Fruit fly (Drosophila melanogaster): ENCODE results near the gene RunxA.

Gene RunxA

DNA sequence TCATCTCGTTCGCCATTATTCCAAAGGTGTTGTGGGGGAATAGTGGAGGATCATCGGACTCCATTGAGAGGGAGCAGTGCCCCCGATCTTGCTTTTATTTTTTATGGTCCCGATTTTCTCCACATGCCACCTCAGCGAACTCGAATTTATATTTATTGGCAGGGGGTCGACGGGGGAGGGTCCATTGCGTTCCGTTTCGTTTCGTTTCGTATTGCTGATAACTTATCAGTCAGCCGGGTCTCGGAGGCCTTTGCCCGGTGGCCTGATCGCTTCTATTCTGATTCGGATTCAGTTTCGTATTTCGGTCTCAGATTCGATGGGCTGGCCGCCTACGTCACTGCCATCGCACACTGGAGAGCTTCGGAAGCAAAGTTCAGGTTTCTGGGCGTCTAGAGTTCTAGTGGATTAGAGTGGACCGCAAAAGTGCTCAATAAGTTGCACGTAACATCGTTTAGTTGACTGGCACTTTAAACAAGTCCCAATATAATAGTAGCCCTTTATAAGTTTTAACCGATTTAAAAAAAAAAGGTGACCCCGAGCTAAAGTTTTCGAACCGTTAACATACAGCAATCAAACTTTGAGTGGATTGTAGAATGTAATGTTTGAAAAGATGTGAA, 38.1 kb upstream of the RunxA start, which contains the start of gene CG1835 (continued):
- TF ChIP-seq Hand (GFP tag; optimal IDR thresholded peaks at IDR 0.05) (no peak), CG5180 (GFP tag; optimal IDR thresholded peaks at IDR 0.05) (no peak), CG11456 (GFP tag; IDR thresholded peaks at IDR 0.05) (no peak), sens (GFP tag) (no peak), CG32772 (GFP tag; IDR thresholded peaks at IDR 0.05) (no peak), CG6175 (GFP tag; IDR thresholded peaks at IDR 0.05) (0 out of 3 replicates have a peak, but pooled peaks have one; percentile 18), CG7786 (GFP tag; optimal IDR thresholded peaks at IDR 0.05) (no peak), toy (GFP tag; IDR thresholded peaks at IDR 0.05) (no peak), CG4707 (GFP tag; optimal IDR thresholded peaks at IDR 0.05) (no peak), scrt (GFP tag; optimal IDR thresholded peaks at IDR 0.05) (no peak), CG18619 (GFP tag; optimal IDR thresholded peaks at IDR 0.05) (no peak), nmo (GFP tag; optimal IDR thresholded peaks at IDR 0.05) (no peak), ro (GFP tag; IDR thresholded peaks at IDR 0.05) (no peak), CG15269 (tag; optimal IDR thresholded peaks at IDR 0.05) (no peak), Dek (tag; optimal IDR thresholded peaks at IDR 0.05) (no peak), sug (tag; optimal IDR thresholded peaks at IDR 0.05) (peak; percentile 93), CG9817 (tag; optimal IDR thresholded peaks at IDR 0.05) (no peak), CG8290 (GFP tag; optimal IDR thresholded peaks at IDR 0.05) (no peak), CG8290 (tag; optimal IDR thresholded peaks at IDR 0.05) (peak in 1 of 2 experiments; percentile 22), phol (tag; optimal IDR thresholded peaks at IDR 0.05) (no peak), gsb-n (tag; optimal IDR thresholded peaks at IDR 0.05) (no peak), bowl (GFP tag; IDR thresholded peaks at IDR 0.05) (no peak), BtbVII (GFP tag; optimal IDR thresholded peaks at IDR 0.05) (no peak), CG1603 (tag; optimal IDR thresholded peaks at IDR 0.05) (no peak), corto (GFP tag; optimal IDR thresholded peaks at IDR 0.05) (no peak), CG3407 (GFP tag; optimal IDR thresholded peaks at IDR 0.05) (no peak), CG12659 (GFP tag; optimal IDR thresholded peaks at IDR 0.05) (no peak), D19B (GFP tag; optimal IDR thresholded peaks at IDR 0.05) (no peak), CG10321 (GFP tag; IDR thresholded peaks at IDR 0.05) (no peak), CG3281 (GFP tag; optimal IDR thresholded peaks at IDR 0.05) (no peak), CG7963 (GFP tag; IDR thresholded peaks at IDR 0.05; ENCODE audit: partially characterized antibody) (no peak), CG30020 (tag; optimal IDR thresholded peaks at IDR 0.05) (no peak), da (GFP tag; optimal IDR thresholded peaks at IDR 0.05) (no peak), gfzf (GFP tag; optimal IDR thresholded peaks at IDR 0.05) (no peak), grau (tag; optimal IDR thresholded peaks at IDR 0.05) (no peak), en (GFP tag; optimal IDR thresholded peaks at IDR 0.05) (no peak), Nf-YC (tag; optimal IDR thresholded peaks at IDR 0.05) (no peak), ind (GFP tag; optimal IDR thresholded peaks at IDR 0.05) (no peak), lilli (GFP tag; optimal IDR thresholded peaks at IDR 0.05) (no peak), org-1 (GFP tag; optimal IDR thresholded peaks at IDR 0.05) (no peak), Kr (GFP tag; optimal IDR thresholded peaks at IDR 0.05) (no peak), CG6272 (GFP tag; IDR thresholded peaks at IDR 0.05) (no peak), HHEX (GFP tag; optimal IDR thresholded peaks at IDR 0.05) (no peak), Tbp (GFP tag; optimal IDR thresholded peaks at IDR 0.05) (no peak), Eip74EF (GFP tag; optimal IDR thresholded peaks at IDR 0.05) (no peak), CG11695 (GFP tag; IDR thresholded peaks at IDR 0.05) (no peak), CG2678 (tag; optimal IDR thresholded peaks at IDR 0.05) (no peak), tna (GFP tag; IDR thresholded peaks at IDR 0.05; ENCODE audit: partially characterized antibody) (no peak), nom (GFP tag; optimal IDR thresholded peaks at IDR 0.05) (no peak), CG8388 (GFP tag; optimal IDR thresholded peaks at IDR 0.05) (no peak), slou (GFP tag; optimal IDR thresholded peaks at IDR 0.05) (no peak)

Data from whole organism, embryonic.